Worm (Caenorhabditis elegans) whole organism, mixed stage, embryonic: ENCODE measurements around the gene cmd-1.

ENCODE experiments used
- M03D4.4 ChIP-seq: sonication (generic microtip); optimal IDR thresholded peaks from 2 replicates; lab custom pipeline; 2017; ENCODE audit warnings: mild to moderate bottlenecking, missing genetic modification characterization, missing compliant biosample characterization
- bed-3 ChIP-seq: fragments of 200-800 bp; sonication (Bioruptor generic); optimal IDR thresholded peaks from 3 replicates; lab custom pipeline; 2018; ENCODE audit warnings: mild to moderate bottlenecking, missing genetic modification characterization, moderate library complexity, missing compliant biosample characterization
- blmp-1 ChIP-seq: fragments of 150-350 bp; optimal IDR thresholded peaks from 2 replicates; lab custom pipeline; 2014; ENCODE audit warnings: missing biosample characterization, missing genetic modification characterization
- ceh-83 ChIP-seq: fragments of 200-800 bp; sonication (Bioruptor generic); optimal IDR thresholded peaks from 2 replicates; lab custom pipeline; 2018; ENCODE audit warnings: mild to moderate bottlenecking, missing genetic modification characterization, missing compliant biosample characterization
- ces-1 ChIP-seq: fragments of 150-350 bp; optimal IDR thresholded peaks from 2 replicates; lab custom pipeline; 2014; ENCODE audit warnings: missing biosample characterization, missing genetic modification reagents, missing genetic modification characterization
- drap-1 ChIP-seq: fragments of 200-800 bp; sonication (Bioruptor generic); optimal IDR thresholded peaks from 3 replicates; lab custom pipeline; 2018; ENCODE audit warnings: mild to moderate bottlenecking, missing genetic modification characterization, missing compliant biosample characterization
- elt-1 ChIP-seq: sonication (generic microtip); optimal IDR thresholded peaks from 2 replicates; lab custom pipeline; 2017; ENCODE audit warnings: missing genetic modification characterization, mild to moderate bottlenecking, missing compliant biosample characterization, antibody characterized with exemption, moderate library complexity, borderline replicate concordance; ENCODE audit not compliant: insufficient read depth
- elt-3 ChIP-seq: fragments of 150-350 bp; optimal IDR thresholded peaks from 2 replicates; lab custom pipeline; 2014; ENCODE audit warnings: missing biosample characterization, missing genetic modification characterization
- flh-1 ChIP-seq: fragments of 200-800 bp; sonication (Bioruptor generic); optimal IDR thresholded peaks from 2 replicates; lab custom pipeline; 2018; ENCODE audit warnings: mild to moderate bottlenecking, missing genetic modification characterization, moderate library complexity, missing compliant biosample characterization
- ham-2 ChIP-seq: fragments of 200-800 bp; sonication (Bioruptor generic); optimal IDR thresholded peaks from 2 replicates; lab custom pipeline; 2018; ENCODE audit warnings: mild to moderate bottlenecking, missing genetic modification characterization, missing compliant biosample characterization
- hlh-1 ChIP-seq: fragments of 150-350 bp; optimal IDR thresholded peaks from 2 replicates; lab custom pipeline; 2014; ENCODE audit warnings: missing biosample characterization, missing genetic modification reagents, missing genetic modification characterization
- lin-13 ChIP-seq: fragments of 150-350 bp; optimal IDR thresholded peaks from 2 replicates; lab custom pipeline; 2014; ENCODE audit warnings: missing biosample characterization, missing genetic modification characterization
- lin-32 ChIP-seq: fragments of 200-800 bp; sonication (Bioruptor generic); optimal IDR thresholded peaks from 2 replicates; lab custom pipeline; 2018; ENCODE audit warnings: mild to moderate bottlenecking, missing genetic modification characterization, missing compliant biosample characterization
- lsy-2 ChIP-seq: fragments of 150-350 bp; optimal IDR thresholded peaks from 2 replicates; lab custom pipeline; 2014; ENCODE audit warnings: missing biosample characterization, missing genetic modification characterization
- mab-5 ChIP-seq: fragments of 150-350 bp; optimal IDR thresholded peaks from 2 replicates; lab custom pipeline; 2014; ENCODE audit warnings: missing biosample characterization, missing genetic modification characterization
- mls-2 ChIP-seq: sonication (generic microtip); optimal IDR thresholded peaks from 2 replicates; lab custom pipeline; 2016; ENCODE audit warnings: mild to moderate bottlenecking, missing genetic modification characterization, moderate library complexity, missing compliant biosample characterization
- nhr-12 ChIP-seq: fragments of 150-350 bp; optimal IDR thresholded peaks from 2 replicates; lab custom pipeline; 2014; ENCODE audit warnings: missing biosample characterization, missing genetic modification characterization
- nhr-237 ChIP-seq: fragments of 150-350 bp; optimal IDR thresholded peaks from 2 replicates; lab custom pipeline; 2014; ENCODE audit warnings: missing biosample characterization, missing genetic modification characterization
- nhr-28 ChIP-seq: fragments of 150-350 bp; optimal IDR thresholded peaks from 2 replicates; lab custom pipeline; 2014; ENCODE audit warnings: missing biosample characterization, missing genetic modification characterization
- nhr-76 ChIP-seq: sonication (generic microtip); optimal IDR thresholded peaks from 2 replicates; lab custom pipeline; 2017; ENCODE audit warnings: missing biosample characterization, missing genetic modification characterization
- pha-4 ChIP-seq: fragments of 150-350 bp; optimal IDR thresholded peaks from 2 replicates; lab custom pipeline; 2018; ENCODE audit warnings: missing biosample characterization, missing genetic modification reagents, missing genetic modification characterization
- sem-2 ChIP-seq: fragments of 200-800 bp; sonication (Bioruptor generic); optimal IDR thresholded peaks from 2 replicates; lab custom pipeline; 2018; ENCODE audit warnings: mild to moderate bottlenecking, missing genetic modification characterization, missing compliant biosample characterization
- snpc-4 ChIP-seq: fragments of 150-350 bp; optimal IDR thresholded peaks from 2 replicates; lab custom pipeline; 2014; ENCODE audit warnings: missing biosample characterization, missing genetic modification characterization
- sptf-1 ChIP-seq: sonication (generic microtip); optimal IDR thresholded peaks from 2 replicates; lab custom pipeline; 2017; ENCODE audit warnings: mild to moderate bottlenecking, missing genetic modification characterization, moderate library complexity, missing compliant biosample characterization
- unc-120 ChIP-seq: sonication (generic microtip); optimal IDR thresholded peaks from 2 replicates; lab custom pipeline; 2017; ENCODE audit warnings: missing genetic modification characterization, missing compliant biosample characterization; ENCODE audit not compliant: poor library complexity, severe bottlenecking
- unc-39 ChIP-seq: fragments of 150-350 bp; optimal IDR thresholded peaks from 2 replicates; lab custom pipeline; 2014; ENCODE audit warnings: missing biosample characterization, missing genetic modification characterization
- unc-62 ChIP-seq: fragments of 150-350 bp; optimal IDR thresholded peaks from 2 replicates; lab custom pipeline; 2014; ENCODE audit warnings: missing biosample characterization, missing genetic modification reagents, missing genetic modification characterization
- zip-8 ChIP-seq: fragments of 150-350 bp; optimal IDR thresholded peaks from 2 replicates; lab custom pipeline; 2014; ENCODE audit warnings: missing biosample characterization, missing genetic modification characterization
- ztf-11 ChIP-seq: fragments of 150-350 bp; optimal IDR thresholded peaks from 2 replicates; lab custom pipeline; 2014; ENCODE audit warnings: missing biosample characterization, missing genetic modification characterization

The cmd-1 gene

DNA sequence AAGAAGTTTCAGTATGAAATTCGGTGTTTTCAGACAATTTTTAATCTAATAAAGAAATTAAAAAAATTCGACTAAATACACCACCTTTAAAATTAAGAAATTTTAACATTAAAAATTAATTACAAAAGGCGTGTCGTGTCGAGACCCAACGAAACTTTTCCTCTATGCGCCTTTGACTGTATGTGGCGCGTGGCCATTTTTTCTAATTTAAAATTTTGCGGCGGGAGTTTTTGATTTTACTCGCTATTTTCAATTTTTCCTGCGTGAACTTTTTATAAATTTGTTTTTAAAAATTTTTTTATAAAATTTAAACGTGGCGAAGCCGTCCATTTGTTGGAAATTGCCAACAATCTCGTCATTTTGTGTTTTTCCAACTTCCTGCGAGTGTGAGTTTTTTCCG lies 3.3 kb upstream of the cmd-1 start:
- TF ChIP-seq snpc-4 (tag; lab: Kevin White, UChicago) = no peak
- no peak for TF ChIP-seq mab-5 (tag; lab: Kevin White, UChicago)
- TF ChIP-seq unc-62 (GFP tag; lab: Kevin White, UChicago) = no peak
- no peak for TF ChIP-seq nhr-12 (tag; lab: Kevin White, UChicago)
- no peak for TF ChIP-seq bed-3 (GFP tag; lab: Kevin White, UChicago)
- TF ChIP-seq pha-4 = no peak
- no peak for TF ChIP-seq elt-3
- TF ChIP-seq zip-8 (tag; lab: Kevin White, UChicago) = no peak
- no peak for TF ChIP-seq drap-1 (GFP tag; lab: Kevin White, UChicago)
- no peak for TF ChIP-seq nhr-237 (tag; lab: Kevin White, UChicago)
- no peak for TF ChIP-seq elt-1
- TF ChIP-seq lin-32 = no peak
- no peak for TF ChIP-seq sem-2 (GFP tag; lab: Kevin White, UChicago)

DNA sequence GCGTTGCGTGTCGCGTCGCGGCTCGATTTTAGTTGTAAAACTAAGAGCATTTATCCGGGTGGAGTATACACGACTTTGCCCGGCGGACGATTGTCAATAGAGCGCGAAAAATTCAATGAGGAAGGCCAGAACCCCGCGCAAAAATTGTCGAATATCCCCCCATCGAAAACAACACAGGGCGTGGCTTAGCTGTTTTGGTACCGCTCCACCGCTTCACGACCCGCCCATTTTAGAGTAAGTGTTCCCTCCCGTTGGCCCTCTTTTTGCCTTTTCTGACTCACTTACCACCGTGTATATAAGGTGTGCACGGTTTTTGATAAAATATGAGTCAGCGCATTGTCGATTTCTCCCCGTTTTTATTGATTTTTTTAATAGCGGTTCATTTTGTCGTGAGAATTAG lies 2.7 kb upstream of the cmd-1 start:
- TF ChIP-seq ces-1 (GFP tag; lab: Kevin White, UChicago) (no peak), sem-2 (GFP tag; lab: Kevin White, UChicago) (no peak)
- TF ChIP-seq, all 35 proteins: peak for 0

DNA sequence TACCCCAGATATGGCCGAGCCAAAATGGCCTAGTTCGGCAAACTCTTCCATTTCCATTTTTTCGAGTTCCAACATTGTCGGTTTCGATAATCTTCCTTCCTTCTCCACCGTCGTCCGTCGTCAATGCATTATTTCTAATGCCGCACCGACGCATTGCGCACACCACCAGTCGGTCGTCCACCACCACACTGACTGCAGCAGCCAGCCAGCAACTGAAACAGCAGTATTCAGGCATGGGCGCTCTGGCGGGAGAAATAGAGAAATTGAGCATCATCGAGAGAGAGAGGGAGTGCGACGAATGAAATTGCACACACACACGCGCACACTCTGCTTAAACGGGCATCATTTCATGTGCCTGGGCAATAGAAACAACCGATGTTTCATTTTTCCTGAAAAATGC lies 2.1 kb upstream of the cmd-1 start:
- TF ChIP-seq hlh-1 (tag; lab: Kevin White, UChicago) (peak; percentile 24), ces-1 (GFP tag; lab: Kevin White, UChicago) (peak; percentile 51), unc-120 (tag; lab: Kevin White, UChicago) (peak; percentile 59), lsy-2 (no peak), mls-2 (tag; lab: Kevin White, UChicago) (peak; percentile 21), sptf-1 (tag; lab: Kevin White, UChicago) (peak; percentile 29), elt-3 (no peak), M03D4.4 (peak; percentile 3)

DNA sequence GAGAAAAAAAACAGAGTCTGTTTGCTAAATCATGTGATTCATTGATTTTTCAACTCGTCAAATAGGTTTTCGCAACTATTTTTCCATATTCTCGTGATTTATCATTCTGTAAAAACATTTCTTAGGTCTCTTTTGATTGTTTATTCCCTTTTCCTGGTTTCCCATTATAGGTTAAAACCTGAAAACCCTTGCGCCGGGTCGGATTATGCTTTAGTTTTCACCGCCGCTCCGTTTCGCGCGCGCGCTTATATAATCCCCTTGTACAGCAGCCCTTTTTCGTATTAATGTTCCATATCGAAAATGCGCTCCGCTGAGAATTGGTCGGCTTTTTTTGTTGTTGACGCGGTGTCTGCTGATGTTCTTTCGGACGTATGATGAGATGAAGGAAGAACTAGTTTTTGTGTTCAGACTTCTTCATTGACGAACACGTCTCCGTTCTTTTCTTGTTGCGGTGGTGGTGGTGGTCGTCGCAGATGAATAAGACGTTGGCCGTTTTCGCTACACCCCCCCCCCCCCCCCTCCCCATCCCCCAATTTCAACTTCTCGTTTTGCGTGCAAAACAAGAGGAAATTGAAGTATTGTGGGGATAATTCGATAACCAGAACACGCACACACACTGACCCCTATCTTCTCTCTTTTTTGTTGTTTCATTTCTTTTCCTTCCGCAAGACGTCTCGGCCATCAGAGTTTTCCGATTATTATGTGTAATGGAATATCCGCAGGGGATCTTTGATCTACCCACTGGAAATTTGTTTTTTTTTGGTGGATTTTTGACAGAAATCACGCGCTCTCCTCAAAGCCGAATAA lies 1.4 kb upstream of the cmd-1 start:
- TF ChIP-seq ham-2 (peak; percentile 14), drap-1 (GFP tag; lab: Kevin White, UChicago) (no peak), zip-8 (tag; lab: Kevin White, UChicago) (no peak), sptf-1 (tag; lab: Kevin White, UChicago) (no peak), lin-13 (tag; lab: Kevin White, UChicago) (no peak), unc-120 (tag; lab: Kevin White, UChicago) (no peak), M03D4.4 (no peak), unc-39 (tag; lab: Kevin White, UChicago) (no peak), unc-62 (GFP tag; lab: Kevin White, UChicago) (no peak), mls-2 (tag; lab: Kevin White, UChicago) (peak; percentile 12), ces-1 (GFP tag; lab: Kevin White, UChicago) (peak; percentile 88), flh-1 (no peak)

DNA sequence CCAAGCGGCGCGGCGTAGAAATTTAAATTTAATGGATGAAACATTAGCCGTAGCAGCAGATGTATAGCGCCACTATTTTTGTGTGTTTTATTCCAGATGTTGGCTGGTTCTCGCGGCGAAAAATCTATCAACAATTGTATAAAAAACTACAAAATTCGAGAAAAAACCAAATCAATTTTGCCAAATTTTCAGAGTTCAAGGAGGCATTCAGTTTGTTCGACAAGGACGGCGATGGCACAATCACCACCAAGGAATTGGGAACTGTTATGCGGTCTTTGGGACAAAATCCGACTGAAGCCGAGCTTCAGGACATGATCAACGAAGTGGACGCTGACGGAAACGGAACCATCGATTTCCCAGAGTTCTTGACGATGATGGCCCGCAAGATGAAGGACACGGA lies 360 bp downstream of the cmd-1 start:
- TF ChIP-seq lin-13 (tag; lab: Kevin White, UChicago) (no peak), nhr-12 (tag; lab: Kevin White, UChicago) (no peak), flh-1 (no peak)
- TF ChIP-seq, all 35 proteins: peak for 0

DNA sequence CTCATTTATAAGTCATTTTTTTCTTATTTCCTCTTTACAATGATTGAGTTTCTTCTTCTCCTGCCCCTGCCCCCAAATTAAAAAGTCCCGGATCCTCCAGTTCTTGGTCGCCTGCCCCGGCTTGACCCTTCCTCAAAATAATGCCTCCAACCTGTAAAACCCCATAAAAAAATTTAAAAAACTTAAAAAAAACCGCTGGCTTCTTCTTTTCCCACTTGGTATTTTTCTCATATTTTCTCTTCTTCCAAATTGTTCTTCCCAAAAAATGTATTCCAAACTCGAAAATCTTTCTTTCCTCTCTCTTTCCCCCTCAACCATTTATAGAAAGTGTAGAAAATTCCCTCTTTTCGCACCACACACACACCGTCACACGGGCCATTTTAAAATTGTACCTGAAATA lies 1.4 kb downstream of the cmd-1 start:
- TF ChIP-seq ceh-83 (GFP tag; lab: Kevin White, UChicago) (no peak), blmp-1 (tag; lab: Kevin White, UChicago) (no peak), ces-1 (GFP tag; lab: Kevin White, UChicago) (no peak), zip-8 (tag; lab: Kevin White, UChicago) (no peak), ztf-11 (tag; lab: Kevin White, UChicago) (no peak), bed-3 (GFP tag; lab: Kevin White, UChicago) (no peak), mab-5 (tag; lab: Kevin White, UChicago) (no peak), pha-4 (no peak), elt-1 (no peak), unc-120 (tag; lab: Kevin White, UChicago) (no peak), unc-62 (GFP tag; lab: Kevin White, UChicago) (no peak), nhr-237 (tag; lab: Kevin White, UChicago) (no peak), flh-1 (no peak), lin-13 (tag; lab: Kevin White, UChicago) (no peak), elt-3 (no peak), nhr-76 (tag; lab: Kevin White, UChicago) (no peak), drap-1 (GFP tag; lab: Kevin White, UChicago) (no peak), snpc-4 (tag; lab: Kevin White, UChicago) (no peak), nhr-28 (tag; lab: Kevin White, UChicago) (no peak)
